Worm (Caenorhabditis elegans) whole organism, L1 larva: Measurements from ENCODE around the gene K08D8.1.

Experiments
- C16A3.4 ChIP-seq: fragments of 150-350 bp; optimal IDR thresholded peaks from 2 replicates; lab custom pipeline; 2014; ENCODE audit warnings: missing biosample characterization, missing genetic modification characterization
- aha-1 ChIP-seq: fragments of 150-350 bp; optimal IDR thresholded peaks from 2 replicates; lab custom pipeline; 2014; ENCODE audit warnings: missing biosample characterization, missing genetic modification characterization
- ama-1 ChIP-seq: fragments of 150-350 bp; optimal IDR thresholded peaks from 2 replicates; lab custom pipeline; 2014
- dsc-1 ChIP-seq: sonication (generic microtip); optimal IDR thresholded peaks from 2 replicates; lab custom pipeline; 2016; ENCODE audit warnings: mild to moderate bottlenecking, missing genetic modification characterization, missing compliant biosample characterization
- egl-13 ChIP-seq: sonication (generic microtip); optimal IDR thresholded peaks from 2 replicates; lab custom pipeline; 2016; ENCODE audit warnings: missing genotype, missing genetic modification reagents, missing genetic modification characterization, missing compliant biosample characterization
- elt-2 ChIP-seq: sonication (generic microtip); optimal IDR thresholded peaks from 2 replicates; lab custom pipeline; 2016; ENCODE audit warnings: missing genetic modification characterization, mild to moderate bottlenecking, inconsistent platforms, missing compliant biosample characterization, missing genetic modification reagents
- fkh-4 ChIP-seq: sonication (generic microtip); optimal IDR thresholded peaks from 2 replicates; lab custom pipeline; 2016; ENCODE audit warnings: missing compliant biosample characterization, missing genetic modification characterization, borderline replicate concordance
- hlh-17 ChIP-seq: fragments of 200-800 bp; sonication (Bioruptor generic); optimal IDR thresholded peaks from 2 replicates; lab custom pipeline; 2018; ENCODE audit warnings: missing genetic modification characterization, mild to moderate bottlenecking, missing compliant biosample characterization, moderate library complexity, borderline replicate concordance
- irx-1 ChIP-seq: sonication (generic microtip); optimal IDR thresholded peaks from 2 replicates; lab custom pipeline; 2016; ENCODE audit warnings: missing genetic modification characterization, missing compliant biosample characterization
- lin-13 ChIP-seq: fragments of 150-350 bp; optimal IDR thresholded peaks from 2 replicates; lab custom pipeline; 2014; ENCODE audit warnings: missing biosample characterization, missing genetic modification reagents, missing genetic modification characterization
- lin-15B ChIP-seq: fragments of 150-350 bp; sonication (generic microtip); optimal IDR thresholded peaks from 3 replicates; lab custom pipeline; 2014; ENCODE audit warnings: missing biosample characterization, missing genetic modification characterization
- lin-35 ChIP-seq, 2 experiments: fragments of 150-350 bp; optimal IDR thresholded peaks; 2 replicates each; lab custom pipeline; 2014; ENCODE audit warnings: missing biosample characterization in 2 of 2, missing genetic modification characterization in 2 of 2, missing genetic modification reagents in 2 of 2
- lir-3 ChIP-seq: sonication (generic microtip); optimal IDR thresholded peaks from 2 replicates; lab custom pipeline; 2016; ENCODE audit warnings: mild to moderate bottlenecking, missing genetic modification characterization, moderate library complexity, missing compliant biosample characterization; ENCODE audit not compliant: poor library complexity
- mdl-1 ChIP-seq, 2 experiments: fragments of 150-350 bp; optimal IDR thresholded peaks; 2 replicates each; lab custom pipeline; 2014 to 2017; ENCODE audit warnings: missing biosample characterization in 2 of 2, missing genetic modification characterization in 2 of 2, inconsistent platforms in 1 of 2
- nhr-12 ChIP-seq: sonication (generic microtip); optimal IDR thresholded peaks from 2 replicates; lab custom pipeline; 2017; ENCODE audit warnings: missing biosample characterization, missing genetic modification characterization
- nhr-20 ChIP-seq: sonication (generic microtip); optimal IDR thresholded peaks from 2 replicates; lab custom pipeline; 2016; ENCODE audit warnings: mild to moderate bottlenecking, missing genetic modification characterization, missing compliant biosample characterization
- nhr-71 ChIP-seq: sonication (generic microtip); optimal IDR thresholded peaks from 2 replicates; lab custom pipeline; 2016; ENCODE audit warnings: mild to moderate bottlenecking, missing genetic modification characterization, moderate library complexity, missing compliant biosample characterization
- nhr-85 ChIP-seq: sonication (generic microtip); peaks from one replicate; lab custom pipeline; 2016; ENCODE audit warnings: missing genetic modification characterization, inconsistent platforms, missing compliant biosample characterization
- nhr-90 ChIP-seq: sonication (generic microtip); optimal IDR thresholded peaks from 2 replicates; lab custom pipeline; 2016; ENCODE audit warnings: mild to moderate bottlenecking, missing genetic modification characterization, missing compliant biosample characterization; ENCODE audit not compliant: poor library complexity
- sox-4 ChIP-seq: sonication (generic microtip); optimal IDR thresholded peaks from 2 replicates; lab custom pipeline; 2016; ENCODE audit warnings: missing genetic modification characterization, missing compliant biosample characterization
- sup-37 ChIP-seq: fragments of 200-800 bp; sonication (Bioruptor generic); optimal IDR thresholded peaks from 2 replicates; lab custom pipeline; 2018; ENCODE audit warnings: mild to moderate bottlenecking, missing genetic modification characterization, missing compliant biosample characterization
- unc-130 ChIP-seq: fragments of 150-350 bp; optimal IDR thresholded peaks from 2 replicates; lab custom pipeline; 2017; ENCODE audit warnings: missing biosample characterization, missing genetic modification characterization, inconsistent platforms
- unc-30 ChIP-seq: sonication (generic microtip); optimal IDR thresholded peaks from 2 replicates; lab custom pipeline; 2017; ENCODE audit warnings: missing biosample characterization, missing genetic modification characterization
- unc-86 ChIP-seq: sonication (generic microtip); optimal IDR thresholded peaks from 2 replicates; lab custom pipeline; 2016; ENCODE audit warnings: missing genetic modification characterization, missing compliant biosample characterization
- xbp-1 ChIP-seq: sonication (generic microtip); optimal IDR thresholded peaks from 2 replicates; lab custom pipeline; 2016; ENCODE audit warnings: missing genetic modification characterization, missing compliant biosample characterization
- zag-1 ChIP-seq: fragments of 150-350 bp; optimal IDR thresholded peaks from 2 replicates; lab custom pipeline; 2014; ENCODE audit warnings: missing biosample characterization, missing genetic modification characterization

The K08D8.1 gene

ce11 chrIV:12901602-12902001, 9.3 kb downstream of the K08D8.1 start:
- TF ChIP-seq unc-30 (tag; lab: Kevin White, UChicago) = no peak
- TF ChIP-seq sox-4 (tag; lab: Kevin White, UChicago) = no peak
- no peak for TF ChIP-seq sup-37
- TF ChIP-seq elt-2 (tag; lab: Kevin White, UChicago) = peak; percentile 83
- no peak for TF ChIP-seq egl-13 (tag; lab: Kevin White, UChicago)
- TF ChIP-seq lin-35 (GFP tag; optimal IDR thresholded peaks at IDR 0.05; lab: Kevin White, UChicago) = peak in 1 of 2 experiments; percentile 15
- no peak for TF ChIP-seq C16A3.4 (tag; lab: Kevin White, UChicago)
- no peak for TF ChIP-seq hlh-17
- TF ChIP-seq, all 84 proteins: peak for 2

- TF ChIP-seq fkh-4 (tag; lab: Kevin White, UChicago) (no peak), elt-2 (tag; lab: Kevin White, UChicago) (peak; percentile 49)
Observed at ce11 chrIV:12902430-12903110, 10.3 kb downstream of the K08D8.1 start, which contains the start of gene K08D8.2. TSS of gene K08D8.2 (plus strand) at chrIV:12903060.

- no peak for TF ChIP-seq unc-130 (tag; lab: Kevin White, UChicago)
Observed at ce11 chrIV:12903687-12904086, 11.4 kb downstream of the K08D8.1 start.

- no peak for TF ChIP-seq lir-3
- no peak for TF ChIP-seq lin-15B (tag; lab: Kevin White, UChicago)
- peak; percentile 11 for TF ChIP-seq nhr-20 (tag; lab: Kevin White, UChicago)
- TF ChIP-seq lin-13 (GFP tag; lab: Kevin White, UChicago) = no peak
- TF ChIP-seq unc-86 (tag; lab: Kevin White, UChicago) = no peak
- TF ChIP-seq lin-35 (GFP tag; optimal IDR thresholded peaks at IDR 0.05; lab: Kevin White, UChicago) = peak in 1 of 2 experiments; percentile 16
- TF ChIP-seq elt-2 (tag; lab: Kevin White, UChicago) = peak; percentile 86
Observed at ce11 chrIV:12906529-12906928, 14.2 kb downstream of the K08D8.1 start, which contains the start of gene K08D8.3. TSS of gene K08D8.3 (minus strand) at chrIV:12906659.

ce11 chrIV:12909871-12910270, 17.6 kb downstream of the K08D8.1 start, which contains the start of gene K08D8.4:
TSS of gene K08D8.4 (minus strand) at chrIV:12909998.
- TF ChIP-seq xbp-1 (tag; lab: Kevin White, UChicago) (no peak), elt-2 (tag; lab: Kevin White, UChicago) (peak; percentile 58), unc-130 (tag; lab: Kevin White, UChicago) (no peak)

- peak; percentile 84 for TF ChIP-seq elt-2 (tag; lab: Kevin White, UChicago)
- no peak for TF ChIP-seq sup-37
- TF ChIP-seq, all 84 proteins: peak for 1
Observed at ce11 chrIV:12911990-12912389, 19.7 kb downstream of the K08D8.1 start, which contains the start of gene K08D8.5. TSS of gene K08D8.5 (minus strand) at chrIV:12912129.

ce11 chrIV:12914532-12915019, 22.3 kb downstream of the K08D8.1 start, which contains the start of gene irg-6:
TSS of gene irg-6 (minus strand) at chrIV:12914969.
- peak; percentile 0 for TF ChIP-seq nhr-85 (tag; lab: Kevin White, UChicago)
- TF ChIP-seq nhr-20 (tag; lab: Kevin White, UChicago) = no peak
- TF ChIP-seq sox-4 (tag; lab: Kevin White, UChicago) = no peak
- no peak for TF ChIP-seq irx-1
- no peak for TF ChIP-seq mdl-1 (tag; optimal IDR thresholded peaks at IDR 0.05; lab: Kevin White, UChicago)

- TF ChIP-seq aha-1 (tag; lab: Kevin White, UChicago) = no peak
- TF ChIP-seq nhr-71 = no peak
- TF ChIP-seq zag-1 (tag; lab: Kevin White, UChicago) = no peak
- TF ChIP-seq xbp-1 (tag; lab: Kevin White, UChicago) = no peak
- no peak for TF ChIP-seq nhr-90
- TF ChIP-seq ama-1 (lab: Kevin White, UChicago) = no peak
- no peak for TF ChIP-seq dsc-1 (tag; lab: Kevin White, UChicago)
- TF ChIP-seq nhr-12 (tag; lab: Kevin White, UChicago) = no peak
Observed at ce11 chrIV:12915479-12915878, 23.2 kb downstream of the K08D8.1 start, which contains the start of gene srz-15. TSS of gene srz-15 (plus strand) at chrIV:12915779.
